Fruit fly (Drosophila melanogaster) whole organism: Measurements from ENCODE around the gene CG14352.

Experiments
- CG8478 ChIP-seq: fragments of >200 bp; optimal IDR thresholded peaks from 2 replicates; lab custom pipeline; 2018; ENCODE audit warnings: inconsistent platforms
- EcR ChIP-seq, 2 experiments: fragments of >200 bp; optimal IDR thresholded peaks; 2 replicates each; lab custom pipeline; 2017; ENCODE audit warnings: missing biosample characterization in 2 of 2, missing genetic modification characterization in 2 of 2, missing genetic modification reagents in 2 of 2
- pan ChIP-seq: fragments of >200 bp; optimal IDR thresholded peaks from 2 replicates; lab custom pipeline; 2017

dm6 chr2L:1575604-1576003 lies 35.6 kb upstream of the CG14352 start:
- no peak for TF ChIP-seq EcR (GFP tag; optimal IDR thresholded peaks at IDR 0.05; lab: Kevin White, UChicago)
- no peak for TF ChIP-seq CG8478 (lab: Kevin White, UChicago)
- no peak for TF ChIP-seq pan (lab: Kevin White, UChicago)
